Fruit fly (Drosophila melanogaster) ovary, adult (tissue): Measurements from ENCODE around the gene RpS27.

Experiments used
- CG17801 ChIP-seq: fragments of 200-800 bp; optimal IDR thresholded peaks from 2 replicates; lab custom pipeline; 2019; ENCODE audit warnings: missing biosample characterization, mild to moderate bottlenecking, missing genetic modification characterization, moderate library complexity; ENCODE audit not compliant: partially characterized antibody

RpS27 gene

DNA sequence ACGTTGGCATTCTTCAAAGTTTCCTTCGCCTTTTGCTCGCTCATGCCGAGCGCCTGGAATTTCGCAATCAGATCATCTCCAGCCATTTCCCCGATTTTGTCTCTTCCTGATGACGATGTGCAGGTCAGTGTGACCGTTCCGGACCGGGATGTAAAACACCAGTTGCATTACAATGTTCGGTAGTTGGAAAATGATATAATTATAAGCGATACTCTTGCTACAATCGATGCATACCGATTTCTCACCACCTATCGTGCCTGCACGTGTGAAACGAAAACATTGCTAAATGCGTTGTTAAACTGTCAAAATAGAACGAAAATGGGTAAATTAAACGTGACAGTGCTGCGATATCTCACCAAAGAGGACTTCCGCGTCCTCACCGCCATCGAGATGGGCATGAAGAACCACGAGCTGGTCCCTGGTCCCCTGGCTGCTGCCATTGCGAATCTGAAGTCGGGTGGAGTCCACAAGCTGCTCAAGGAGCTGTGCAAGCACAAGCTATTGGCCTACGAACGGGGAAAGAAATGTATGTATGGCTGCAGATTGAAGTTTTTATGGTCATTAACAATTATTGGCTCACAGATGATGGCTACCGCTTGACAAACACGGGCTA, 18.4 kb upstream of the RpS27 start, which contains the start of the genes GlnRS and RIOK2:
GlnRS (minus strand) TSS at position 133 of the 613 bp plus-strand sequence.
RIOK2 (plus strand) TSS at position 256 of the 613 bp plus-strand sequence.
- peak; percentile 65 for TF ChIP-seq CG17801 (GFP tag; lab: Kevin White, UChicago)

DNA sequence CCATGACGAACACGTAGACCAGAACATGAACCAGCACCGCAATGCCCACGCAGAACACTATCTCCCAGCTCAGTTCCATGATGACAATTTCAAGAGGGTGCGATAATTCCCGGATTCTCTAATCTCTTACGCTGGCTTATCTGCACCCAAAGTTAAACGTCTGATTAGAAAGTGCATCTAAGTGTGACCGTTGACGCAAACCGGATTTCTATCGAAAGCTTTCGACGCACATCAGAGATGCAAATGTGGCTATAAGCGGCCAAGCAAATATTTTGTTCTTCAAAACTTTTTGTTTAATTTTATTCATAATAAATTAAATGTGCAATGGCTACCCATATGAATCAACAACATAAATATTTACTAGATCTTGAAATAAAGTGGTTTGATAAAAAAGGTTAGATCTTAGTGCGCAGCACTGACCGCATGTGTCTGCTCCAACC, 15.0 kb upstream of the RpS27 start, which contains the start of the genes Kdsr and CG11858:
Kdsr (minus strand) TSS at position 177 of the 440 bp plus-strand sequence.
CG11858 (plus strand) TSS at position 420 of the 440 bp plus-strand sequence.
- TF ChIP-seq CG17801 (GFP tag; lab: Kevin White, UChicago) = peak; percentile 83

dm6 chr3R:25260670-25261069, 13.4 kb upstream of the RpS27 start:
- no peak for TF ChIP-seq CG17801 (GFP tag; lab: Kevin White, UChicago)

dm6 chr3R:25258628-25259240, 11.4 kb upstream of the RpS27 start, which contains the start of gene CG11857:
CG11857 (plus strand) TSS chr3R:25258898.
- TF ChIP-seq CG17801 (GFP tag; lab: Kevin White, UChicago) = peak; percentile 97

DNA sequence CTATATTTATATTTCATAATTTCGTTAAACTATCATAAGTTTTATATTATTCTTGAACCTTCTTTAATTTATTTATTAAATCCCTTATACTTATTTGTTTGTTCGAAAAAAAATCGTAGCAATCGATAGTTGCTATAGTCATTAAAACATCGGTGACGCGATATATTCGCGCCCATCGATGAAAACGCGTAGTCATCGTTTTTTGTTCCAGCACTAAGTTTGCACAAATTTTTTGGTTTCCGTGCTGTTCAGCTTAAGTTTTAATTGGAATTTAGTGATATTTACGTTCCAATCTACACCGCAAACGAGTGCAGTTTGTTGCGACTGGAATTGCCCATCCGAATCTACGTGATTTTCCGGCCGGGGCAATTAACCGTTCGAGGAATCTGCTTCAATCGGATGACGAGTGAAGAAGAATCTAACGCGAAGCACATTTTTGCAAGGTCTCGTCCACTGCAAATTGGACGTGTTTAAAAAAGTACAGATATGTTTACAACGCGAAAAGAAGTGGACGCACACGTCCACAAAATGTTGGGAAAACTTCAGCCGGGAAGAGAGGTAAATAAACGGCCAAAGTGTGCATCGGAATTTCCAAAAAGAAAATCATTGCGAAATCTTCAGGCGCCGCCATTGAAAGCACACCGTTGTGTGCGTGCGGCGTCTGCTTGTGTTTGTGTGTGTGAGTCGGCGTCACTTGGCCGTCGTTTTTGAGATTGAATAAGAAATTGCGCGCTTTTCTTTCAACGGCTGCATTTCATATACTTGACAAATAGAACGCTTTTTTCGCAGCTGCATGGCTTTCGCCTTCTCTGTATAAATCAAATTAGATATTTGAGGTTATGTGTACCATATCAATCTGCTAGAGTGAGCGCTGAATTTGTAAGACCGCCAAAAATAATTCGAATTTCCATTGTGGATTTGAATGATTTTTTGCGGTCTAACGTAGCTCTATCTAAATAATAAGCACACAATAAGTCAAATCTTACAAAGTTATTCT, 2.1 kb upstream of the RpS27 start, which contains the start of gene Nup358:
Nup358 (plus strand) TSS at position 204 of the 997 bp plus-strand sequence.
- peak; percentile 66 for TF ChIP-seq CG17801 (GFP tag; lab: Kevin White, UChicago)

dm6 chr3R:25245052-25245813, 2.1 kb downstream of the RpS27 start, which contains the start of gene bam:
bam (minus strand) TSS chr3R:25245109.
- no peak for TF ChIP-seq CG17801 (GFP tag; lab: Kevin White, UChicago)

- TF ChIP-seq CG17801 (GFP tag; lab: Kevin White, UChicago) = no peak
Observed at dm6 chr3R:25241507-25242070, 5.7 kb downstream of the RpS27 start, which contains the start of gene CG11854. CG11854 (plus strand) TSS chr3R:25242020.

dm6 chr3R:25239880-25240279, 7.4 kb downstream of the RpS27 start, which contains the start of gene to:
to (plus strand) TSS chr3R:25240180.
- TF ChIP-seq CG17801 (GFP tag; lab: Kevin White, UChicago) = no peak

DNA sequence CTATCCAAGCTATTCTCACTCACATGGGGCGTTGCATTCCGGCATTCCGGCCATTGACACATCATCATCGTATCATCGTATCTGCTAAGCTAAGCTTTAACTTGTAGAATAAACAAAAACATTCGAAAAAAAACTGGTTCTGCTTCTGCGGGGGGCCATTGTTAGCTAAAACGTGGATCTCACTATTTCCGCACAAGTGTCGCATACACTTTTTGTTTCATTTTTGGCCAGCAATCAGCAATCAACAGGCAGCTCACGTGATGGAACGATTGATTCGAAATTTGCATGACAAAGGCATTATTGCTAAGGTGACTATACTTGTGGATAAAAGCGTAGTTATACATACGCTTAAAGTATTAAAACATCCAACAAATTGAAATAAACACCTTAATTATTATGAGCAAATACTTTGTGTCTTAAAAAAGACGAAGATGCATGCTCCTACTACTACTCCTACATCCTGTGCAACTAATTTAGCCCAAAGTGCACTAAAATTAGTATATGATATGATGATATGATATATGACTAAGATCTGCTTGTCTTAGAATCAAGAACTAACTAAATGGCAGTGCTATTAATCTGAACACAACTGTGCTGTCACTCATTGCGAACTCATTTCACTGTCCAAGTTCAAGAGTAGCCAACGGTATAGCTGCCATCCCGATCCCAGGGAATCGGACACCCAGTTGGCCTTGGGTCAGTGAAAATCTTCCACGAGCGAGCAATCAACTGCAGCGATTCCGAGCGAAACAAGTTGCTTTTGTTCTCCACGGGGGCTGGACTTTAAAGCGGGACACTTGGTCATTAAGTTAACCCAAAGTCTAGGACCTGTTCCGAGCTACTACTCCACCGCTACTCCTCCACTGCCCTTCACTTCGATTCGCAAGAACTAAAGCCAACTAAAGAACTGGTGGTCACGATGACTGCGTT, 8.3 kb downstream of the RpS27 start:
- TF ChIP-seq CG17801 (GFP tag; lab: Kevin White, UChicago) = no peak

- TF ChIP-seq CG17801 (GFP tag; lab: Kevin White, UChicago) = no peak
Observed at dm6 chr3R:25237314-25237713, 10.0 kb downstream of the RpS27 start, which contains the start of gene Jhbp7. Jhbp7 (plus strand) TSS chr3R:25237614.

DNA sequence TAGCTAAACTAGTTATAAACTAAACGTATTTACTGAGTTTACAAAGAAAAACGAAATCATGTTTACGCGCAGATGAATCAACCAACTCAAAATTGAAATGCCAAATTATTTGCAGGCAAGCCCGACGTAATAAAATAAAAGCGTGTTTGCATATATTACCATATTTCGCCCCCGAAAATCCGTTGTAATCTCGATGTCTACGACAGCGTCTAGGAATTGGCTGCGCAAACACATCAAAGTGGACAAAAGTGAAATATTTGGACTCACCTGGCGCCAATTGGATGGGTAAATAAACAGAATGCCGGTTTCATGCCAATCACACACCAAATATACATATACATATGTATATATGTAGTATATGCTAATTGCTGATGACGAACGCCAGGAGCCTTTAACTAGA, 11.2 kb downstream of the RpS27 start:
- TF ChIP-seq CG17801 (GFP tag; lab: Kevin White, UChicago) = no peak

DNA sequence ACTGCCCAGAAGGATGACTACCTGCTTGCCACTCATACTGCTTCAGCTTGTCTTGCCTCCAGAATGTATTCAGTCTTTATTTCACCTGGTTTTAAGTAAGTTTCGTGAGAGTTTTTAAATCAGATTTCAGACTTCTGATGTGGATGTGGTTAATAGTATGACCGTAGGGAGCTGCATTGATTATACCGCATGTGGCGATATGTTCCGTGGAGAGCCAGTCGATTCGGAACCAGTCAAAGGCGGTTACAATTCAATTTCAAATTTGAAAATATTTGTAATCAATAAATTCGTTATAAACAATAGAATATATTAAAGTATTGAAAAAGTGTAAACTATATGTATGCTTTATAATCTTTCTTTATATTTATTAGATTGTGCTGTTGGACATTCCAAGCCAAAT, 12.0 kb downstream of the RpS27 start, which contains the start of gene Sil1:
Sil1 (minus strand) TSS at position 168 of the 400 bp plus-strand sequence.
- peak; percentile 29 for TF ChIP-seq CG17801 (GFP tag; lab: Kevin White, UChicago)
